Fruit fly (Drosophila melanogaster) whole organism, embryonic: ENCODE data around the gene CG15912.
A peak's percentile ranks its signal among the peaks of the same experiment; 100 is the strongest.

ENCODE experiments used
- BEAF-32 ChIP-seq: fragments of 200-800 bp; sonication (Bioruptor generic); optimal IDR thresholded peaks from 3 replicates; lab custom pipeline; 2017; ENCODE audit warnings: missing biosample characterization, missing genetic modification characterization, mild to moderate bottlenecking, moderate library complexity, missing genetic modification reagents
- Bdp1 ChIP-seq: fragments of 200-800 bp; sonication (Bioruptor generic); optimal IDR thresholded peaks from 3 replicates; lab custom pipeline; 2016; ENCODE audit warnings: missing biosample characterization, missing genetic modification characterization
- Bgb ChIP-seq: fragments of 200-800 bp; sonication (Bioruptor generic); IDR thresholded peaks from 2 replicates; pipeline ENCODE4 v1.3.6; 2022; ENCODE audit warnings: missing biosample characterization, missing genetic modification characterization; ENCODE audit not compliant: partially characterized antibody
- CG10431 ChIP-seq: fragments of 200-800 bp; sonication (Bioruptor generic); optimal IDR thresholded peaks from 3 replicates; lab custom pipeline; 2018; ENCODE audit warnings: missing biosample characterization, mild to moderate bottlenecking, missing genetic modification characterization
- CG11695 ChIP-seq: fragments of 200-800 bp; sonication (Bioruptor generic); IDR thresholded peaks from 3 replicates; pipeline ENCODE4 v1.3.6; 2022; ENCODE audit warnings: missing biosample characterization, missing genetic modification characterization
- CG14441 ChIP-seq: fragments of 200-800 bp; sonication (Bioruptor generic); IDR thresholded peaks from 2 replicates; pipeline ENCODE4 v1.3.6; 2022; ENCODE audit warnings: missing biosample characterization, missing genetic modification characterization
- CG15514 ChIP-seq: fragments of 200-800 bp; sonication (Bioruptor generic); optimal IDR thresholded peaks from 3 replicates; lab custom pipeline; 2017; ENCODE audit warnings: missing biosample characterization, missing genetic modification characterization, mild to moderate bottlenecking, moderate library complexity, missing genetic modification reagents
- CG1603 ChIP-seq: fragments of 200-800 bp; sonication (Bioruptor generic); optimal IDR thresholded peaks from 2 replicates; lab custom pipeline; 2019; ENCODE audit warnings: missing biosample characterization, mild to moderate bottlenecking, missing genetic modification characterization, moderate library complexity
- CG17361 ChIP-seq: fragments of 200-800 bp; sonication (Bioruptor generic); IDR thresholded peaks from 3 replicates; pipeline ENCODE4 v1.3.6; 2022; ENCODE audit warnings: missing biosample characterization, missing genetic modification characterization
- CG18476 ChIP-seq: fragments of 200-800 bp; sonication (Bioruptor generic); optimal IDR thresholded peaks from 2 replicates; lab custom pipeline; 2016; ENCODE audit warnings: missing biosample characterization, mild to moderate bottlenecking, missing genetic modification characterization
- CG18764 ChIP-seq: fragments of 200-800 bp; sonication (Bioruptor generic); optimal IDR thresholded peaks from 3 replicates; lab custom pipeline; 2016; ENCODE audit warnings: missing biosample characterization, missing genetic modification characterization
- CG2202 ChIP-seq: fragments of 200-800 bp; sonication (Bioruptor generic); optimal IDR thresholded peaks from 2 replicates; lab custom pipeline; 2018; ENCODE audit warnings: missing biosample characterization, mild to moderate bottlenecking, missing genetic modification characterization
- CG3065 ChIP-seq: fragments of 200-800 bp; sonication (Bioruptor generic); optimal IDR thresholded peaks from 2 replicates; lab custom pipeline; 2016; ENCODE audit warnings: missing biosample characterization, missing genetic modification characterization
- CG33557 ChIP-seq: fragments of 200-800 bp; sonication (Bioruptor generic); optimal IDR thresholded peaks from 2 replicates; lab custom pipeline; 2019; ENCODE audit warnings: missing biosample characterization, mild to moderate bottlenecking, missing genetic modification characterization, moderate library complexity
- CG4424 ChIP-seq: fragments of 200-800 bp; sonication (Bioruptor generic); optimal IDR thresholded peaks from 3 replicates; lab custom pipeline; 2016; ENCODE audit warnings: missing biosample characterization, missing genetic modification characterization
- CG6813 ChIP-seq: fragments of 200-800 bp; sonication (Bioruptor generic); optimal IDR thresholded peaks from 2 replicates; lab custom pipeline; 2017; ENCODE audit warnings: missing biosample characterization, missing genetic modification characterization, mild to moderate bottlenecking, moderate library complexity, missing genetic modification reagents
- CG7963 ChIP-seq: fragments of 200-800 bp; sonication (Bioruptor generic); IDR thresholded peaks from 3 replicates; pipeline ENCODE4 v1.3.6; 2022; ENCODE audit warnings: missing biosample characterization, missing genetic modification characterization; ENCODE audit not compliant: partially characterized antibody
- CG8290 ChIP-seq, 3 experiments: fragments of 200-800 bp; sonication (Bioruptor generic); optimal IDR thresholded peaks; 2 replicates each; lab custom pipeline; 2016 to 2019; ENCODE audit warnings: missing biosample characterization in 3 of 3, missing genetic modification characterization in 3 of 3, mild to moderate bottlenecking in 2 of 3, moderate library complexity in 1 of 3
- CG9437 ChIP-seq: fragments of 200-800 bp; sonication (Bioruptor generic); optimal IDR thresholded peaks from 2 replicates; lab custom pipeline; 2018; ENCODE audit warnings: missing biosample characterization, mild to moderate bottlenecking, missing genetic modification characterization
- Dfd ChIP-seq, 2 experiments: fragments of >200 bp; optimal IDR thresholded peaks; 2 replicates each; lab custom pipeline; 2017; ENCODE audit warnings: missing biosample characterization in 2 of 2, missing genetic modification characterization in 2 of 2
- Doc3 ChIP-seq: fragments of 200-800 bp; sonication (Bioruptor generic); IDR thresholded peaks from 3 replicates; pipeline ENCODE4 v1.3.6; 2022; ENCODE audit warnings: missing biosample characterization, missing genetic modification characterization; ENCODE audit not compliant: partially characterized antibody
- E2f1 ChIP-seq: fragments of 200-800 bp; sonication (Bioruptor generic); IDR thresholded peaks from 2 replicates; pipeline ENCODE4 v1.3.6; 2022; ENCODE audit warnings: missing biosample characterization, missing genetic modification characterization
- ERR ChIP-seq: fragments of 200-800 bp; sonication (Bioruptor generic); optimal IDR thresholded peaks from 2 replicates; lab custom pipeline; 2016; ENCODE audit warnings: missing biosample characterization, missing genetic modification characterization
- Ets97D ChIP-seq: fragments of 200-800 bp; sonication (Bioruptor generic); optimal IDR thresholded peaks from 3 replicates; lab custom pipeline; 2016; ENCODE audit warnings: missing biosample characterization, missing genetic modification characterization
- NC2α ChIP-seq: fragments of 200-800 bp; sonication (Bioruptor generic); optimal IDR thresholded peaks from 2 replicates; lab custom pipeline; 2016; ENCODE audit warnings: missing biosample characterization, missing genetic modification characterization
- Nf-YA ChIP-seq: fragments of 200-800 bp; sonication (Bioruptor generic); IDR thresholded peaks from 2 replicates; pipeline ENCODE4 v1.3.6; 2022; ENCODE audit warnings: missing biosample characterization, missing genetic modification characterization
- Oaz ChIP-seq: fragments of 200-800 bp; sonication (Bioruptor generic); IDR thresholded peaks from 2 replicates; pipeline ENCODE4 v1.3.6; 2022; ENCODE audit warnings: missing biosample characterization, missing genetic modification characterization
- Sry-δ ChIP-seq: fragments of 200-800 bp; sonication (Bioruptor generic); optimal IDR thresholded peaks from 2 replicates; lab custom pipeline; 2016; ENCODE audit warnings: missing biosample characterization, missing genetic modification characterization
- ab ChIP-seq: fragments of 200-800 bp; sonication (Bioruptor generic); optimal IDR thresholded peaks from 2 replicates; lab custom pipeline; 2016; ENCODE audit warnings: missing biosample characterization, missing genetic modification characterization
- ac ChIP-seq: fragments of 200-800 bp; sonication (Bioruptor generic); optimal IDR thresholded peaks from 3 replicates; lab custom pipeline; 2017; ENCODE audit warnings: missing biosample characterization, mild to moderate bottlenecking, missing genetic modification characterization
- chm ChIP-seq: fragments of 200-800 bp; sonication (Bioruptor generic); IDR thresholded peaks from 2 replicates; pipeline ENCODE4 v1.3.6; 2022; ENCODE audit warnings: missing biosample characterization, missing genetic modification characterization
- ci ChIP-seq: fragments of 200-800 bp; sonication (Bioruptor generic); IDR thresholded peaks from 3 replicates; pipeline ENCODE4 v1.3.6; 2022; ENCODE audit warnings: missing biosample characterization, missing genetic modification characterization
- danr ChIP-seq: fragments of 200-800 bp; sonication (Bioruptor generic); IDR thresholded peaks from 2 replicates; pipeline ENCODE4 v1.3.6; 2022; ENCODE audit warnings: missing biosample characterization, missing genetic modification characterization
- eyg ChIP-seq: fragments of 200-800 bp; sonication (Bioruptor generic); optimal IDR thresholded peaks from 3 replicates; lab custom pipeline; 2016; ENCODE audit warnings: missing biosample characterization, missing genetic modification characterization
- gce ChIP-seq: fragments of 200-800 bp; sonication (Bioruptor generic); IDR thresholded peaks from 3 replicates; pipeline ENCODE4 v1.3.6; 2022; ENCODE audit warnings: missing biosample characterization, missing genetic modification characterization
- grn ChIP-seq: fragments of 200-800 bp; sonication (Bioruptor generic); optimal IDR thresholded peaks from 3 replicates; lab custom pipeline; 2017; ENCODE audit warnings: missing biosample characterization, missing genetic modification characterization
- kah ChIP-seq: fragments of 200-800 bp; sonication (Bioruptor generic); optimal IDR thresholded peaks from 2 replicates; lab custom pipeline; 2018; ENCODE audit warnings: missing biosample characterization, mild to moderate bottlenecking, missing genetic modification characterization
- knrl ChIP-seq: fragments of 200-800 bp; sonication (Bioruptor generic); IDR thresholded peaks from 3 replicates; pipeline ENCODE4 v1.3.6; 2022; ENCODE audit warnings: missing biosample characterization, missing genetic modification characterization; ENCODE audit not compliant: partially characterized antibody
- lilli ChIP-seq: fragments of 200-800 bp; sonication (Bioruptor generic); optimal IDR thresholded peaks from 3 replicates; lab custom pipeline; 2016; ENCODE audit warnings: missing biosample characterization, missing genetic modification characterization
- nau ChIP-seq: fragments of 200-800 bp; sonication (Bioruptor generic); optimal IDR thresholded peaks from 3 replicates; lab custom pipeline; 2017; ENCODE audit warnings: missing biosample characterization, mild to moderate bottlenecking, missing genetic modification characterization, missing genetic modification reagents
- onecut ChIP-seq: fragments of 200-800 bp; sonication (Bioruptor generic); IDR thresholded peaks from 2 replicates; pipeline ENCODE4 v1.3.6; 2022; ENCODE audit warnings: missing biosample characterization, missing genetic modification characterization
- org-1 ChIP-seq: fragments of 200-800 bp; sonication (Bioruptor generic); optimal IDR thresholded peaks from 2 replicates; lab custom pipeline; 2017; ENCODE audit warnings: missing biosample characterization, missing genetic modification characterization
- otp ChIP-seq: fragments of 200-800 bp; sonication (Bioruptor generic); IDR thresholded peaks from 3 replicates; pipeline ENCODE4, ENCODE4 v1.3.6; 2022; ENCODE audit warnings: missing biosample characterization, missing genetic modification characterization
- repo ChIP-seq: fragments of 200-800 bp; sonication (Bioruptor generic); optimal IDR thresholded peaks from 2 replicates; lab custom pipeline; 2016; ENCODE audit warnings: missing biosample characterization, missing genetic modification characterization
- ro ChIP-seq: fragments of 200-800 bp; sonication (Bioruptor generic); IDR thresholded peaks from 2 replicates; pipeline ENCODE4 v1.3.6; 2022; ENCODE audit warnings: missing biosample characterization, missing genetic modification characterization
- scrt ChIP-seq: fragments of 200-800 bp; sonication (Bioruptor generic); optimal IDR thresholded peaks from 2 replicates; lab custom pipeline; 2018; ENCODE audit warnings: missing biosample characterization, mild to moderate bottlenecking, missing genetic modification characterization, moderate library complexity
- sim ChIP-seq: fragments of 200-800 bp; sonication (Bioruptor generic); IDR thresholded peaks from 2 replicates; pipeline ENCODE4 v1.3.6; 2022; ENCODE audit warnings: missing biosample characterization, missing genetic modification characterization
- sna ChIP-seq: fragments of 200-800 bp; sonication (Bioruptor generic); IDR thresholded peaks from 2 replicates; pipeline ENCODE4 v1.3.6; 2022; ENCODE audit warnings: missing biosample characterization, missing genetic modification characterization; ENCODE audit not compliant: partially characterized antibody
- stc ChIP-seq: fragments of 200-800 bp; sonication (Bioruptor generic); IDR thresholded peaks from 2 replicates; pipeline ENCODE4 v1.3.6; 2022; ENCODE audit warnings: missing biosample characterization, missing genetic modification characterization
- tx ChIP-seq: fragments of 200-800 bp; sonication (Bioruptor generic); optimal IDR thresholded peaks from 2 replicates; lab custom pipeline; 2016; ENCODE audit warnings: missing biosample characterization, missing genetic modification characterization
- vnd ChIP-seq: fragments of 200-800 bp; sonication (Bioruptor generic); IDR thresholded peaks from 3 replicates; pipeline ENCODE4 v1.3.6; 2022; ENCODE audit warnings: missing biosample characterization, missing genetic modification characterization; ENCODE audit not compliant: partially characterized antibody

The CG15912 gene

DNA sequence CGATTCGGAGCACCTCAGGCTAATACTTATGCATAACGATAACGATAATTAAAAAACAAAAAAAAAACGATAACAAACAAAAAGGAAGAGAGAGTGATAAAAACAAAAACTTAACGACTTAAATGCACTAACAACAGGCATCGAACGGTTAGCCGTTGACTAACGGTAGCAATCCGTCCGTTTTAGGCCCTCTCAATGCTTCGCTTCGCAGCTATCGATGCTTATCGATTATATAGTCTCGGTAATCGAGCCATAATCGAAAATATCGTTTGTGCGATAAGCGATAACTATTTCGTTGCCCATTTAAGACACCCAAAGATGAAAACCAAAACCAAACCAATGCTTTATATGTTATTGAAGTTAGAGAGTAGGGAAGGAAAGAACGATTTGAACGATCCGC is 14.9 kb upstream of the CG15912 start (continued):
- no peak for TF ChIP-seq onecut (GFP tag; lab: Robert Waterston, UW)
- TF ChIP-seq CG11695: no peak
- no peak for TF ChIP-seq ac (GFP tag; lab: Kevin White, UChicago)
- no peak for TF ChIP-seq Nf-YA (GFP tag; lab: Robert Waterston, UW)
- no peak for TF ChIP-seq CG15514 (GFP tag; lab: Kevin White, UChicago)
- TF ChIP-seq CG1603 (tag; lab: Kevin White, UChicago): no peak
- peak; percentile 49; the same call in 1 of the 2 replicates for TF ChIP-seq Bgb
- no peak; the same call in 2 of the 3 replicates for TF ChIP-seq knrl (GFP tag; lab: Robert Waterston, UW)
- TF ChIP-seq Oaz (GFP tag; lab: Robert Waterston, UW): no peak
- no peak for TF ChIP-seq grn
- no peak for TF ChIP-seq repo (GFP tag; lab: Kevin White, UChicago)
- TF ChIP-seq CG2202: no peak
- TF ChIP-seq nau (GFP tag; lab: Kevin White, UChicago): no peak
- TF ChIP-seq CG6813 (GFP tag; lab: Kevin White, UChicago): no peak
- TF ChIP-seq ERR (GFP tag; lab: Kevin White, UChicago): no peak
- TF ChIP-seq ci (GFP tag; lab: Robert Waterston, UW): no peak
- TF ChIP-seq lilli (GFP tag; lab: Kevin White, UChicago): no peak
- TF ChIP-seq Ets97D (GFP tag; lab: Kevin White, UChicago): no peak
- no peak for TF ChIP-seq danr (GFP tag; lab: Robert Waterston, UW)
- TF ChIP-seq vnd: peak; percentile 43; the same call in 1 of the 3 replicates
- no peak for TF ChIP-seq kah (GFP tag; lab: Kevin White, UChicago)
- no peak for TF ChIP-seq CG18476
- TF ChIP-seq CG17361 (GFP tag; lab: Robert Waterston, UW): no peak
- no peak for TF ChIP-seq NC2α (GFP tag; lab: Kevin White, UChicago)
- TF ChIP-seq otp (GFP tag; lab: Robert Waterston, UW): no peak
- TF ChIP-seq org-1: no peak
- no peak for TF ChIP-seq ab (GFP tag; lab: Kevin White, UChicago)
- TF ChIP-seq CG4424: no peak
- no peak for TF ChIP-seq CG33557 (GFP tag; lab: Kevin White, UChicago)
- TF ChIP-seq CG3065 (GFP tag; lab: Kevin White, UChicago): no peak
- TF ChIP-seq CG8290 (GFP tag; optimal IDR thresholded peaks at IDR 0.05; lab: Kevin White, UChicago): peak; percentile 10
- TF ChIP-seq CG8290 (tag; optimal IDR thresholded peaks at IDR 0.05; lab: Kevin White, UChicago): no peak
- TF ChIP-seq sim (GFP tag; lab: Robert Waterston, UW): no peak
- TF ChIP-seq Doc3 (GFP tag; lab: Robert Waterston, UW): 0 out of 3 replicates have a peak, but pooled peaks have one; percentile 28
- no peak for TF ChIP-seq scrt (GFP tag; lab: Kevin White, UChicago)
- peak; percentile 19 for TF ChIP-seq BEAF-32 (GFP tag; lab: Kevin White, UChicago)
- TF ChIP-seq tx (GFP tag; lab: Kevin White, UChicago): no peak
- no peak for TF ChIP-seq gce (GFP tag; lab: Robert Waterston, UW)
- TF ChIP-seq CG7963: 0 out of 3 replicates have a peak, but pooled peaks have one; percentile 37
- TF ChIP-seq Sry-δ (GFP tag; lab: Kevin White, UChicago): peak; percentile 20
- TF ChIP-seq Dfd (GFP tag; optimal IDR thresholded peaks at IDR 0.05; lab: Kevin White, UChicago): no peak
- TF ChIP-seq eyg (GFP tag; lab: Kevin White, UChicago): no peak
- no peak for TF ChIP-seq chm (GFP tag; lab: Robert Waterston, UW)
- no peak for TF ChIP-seq CG10431 (GFP tag; lab: Kevin White, UChicago)
- TF ChIP-seq ro (GFP tag; lab: Robert Waterston, UW): no peak
- TF ChIP-seq sna (GFP tag; lab: Robert Waterston, UW): peak; percentile 39; the same call in 1 of the 2 replicates
- no peak for TF ChIP-seq Bdp1
- TF ChIP-seq CG9437 (GFP tag; lab: Kevin White, UChicago): no peak
- no peak for TF ChIP-seq stc (GFP tag; lab: Robert Waterston, UW)
- TF ChIP-seq E2f1 (GFP tag; lab: Robert Waterston, UW): no peak
- TF ChIP-seq CG14441 (GFP tag; lab: Robert Waterston, UW): no peak
- TF ChIP-seq CG18764 (GFP tag; lab: Kevin White, UChicago): no peak
